Fruit fly (Drosophila melanogaster) whole organism, embryonic: ENCODE measurements around the gene Kdm3.

Experiments used
- B-H1 ChIP-seq: fragments of 200-800 bp; sonication (Bioruptor generic); IDR thresholded peaks from 3 replicates; pipeline ENCODE4 v1.3.6; 2022; ENCODE audit warnings: missing biosample characterization, missing genetic modification characterization
- CG10209 ChIP-seq: fragments of 200-800 bp; sonication (Bioruptor generic); optimal IDR thresholded peaks from 3 replicates; lab custom pipeline; 2017; ENCODE audit warnings: missing biosample characterization, mild to moderate bottlenecking, missing genetic modification characterization, missing genetic modification reagents
- CG1024 ChIP-seq: fragments of 200-800 bp; sonication (Bioruptor generic); IDR thresholded peaks from 2 replicates; pipeline ENCODE4 v1.3.6; 2022; ENCODE audit warnings: missing biosample characterization, missing genetic modification characterization
- CG12659 ChIP-seq: fragments of 200-800 bp; sonication (Bioruptor generic); optimal IDR thresholded peaks from 3 replicates; lab custom pipeline; 2017; ENCODE audit warnings: mild to moderate bottlenecking, missing biosample characterization, missing genetic modification reagents, missing genetic modification characterization
- CG13894 ChIP-seq: fragments of 200-800 bp; sonication (Bioruptor generic); optimal IDR thresholded peaks from 3 replicates; lab custom pipeline; 2018; ENCODE audit warnings: missing biosample characterization, mild to moderate bottlenecking, missing genetic modification characterization, moderate library complexity
- CG14441 ChIP-seq: fragments of 200-800 bp; sonication (Bioruptor generic); IDR thresholded peaks from 2 replicates; pipeline ENCODE4 v1.3.6; 2022; ENCODE audit warnings: missing biosample characterization, missing genetic modification characterization
- CG14710 ChIP-seq: fragments of 200-800 bp; sonication (Bioruptor generic); optimal IDR thresholded peaks from 3 replicates; lab custom pipeline; 2019; ENCODE audit warnings: missing biosample characterization, mild to moderate bottlenecking, missing genetic modification characterization, moderate library complexity
- CG15073 ChIP-seq: fragments of 200-800 bp; sonication (Bioruptor generic); optimal IDR thresholded peaks from 2 replicates; lab custom pipeline; 2016; ENCODE audit warnings: missing biosample characterization, missing genetic modification characterization
- CG15479 ChIP-seq: fragments of 200-800 bp; sonication (Bioruptor generic); optimal IDR thresholded peaks from 3 replicates; lab custom pipeline; 2019; ENCODE audit warnings: missing biosample characterization, mild to moderate bottlenecking, missing genetic modification characterization, moderate library complexity
- CG15601 ChIP-seq: fragments of 200-800 bp; sonication (Bioruptor generic); optimal IDR thresholded peaks from 3 replicates; lab custom pipeline; 2019; ENCODE audit warnings: missing biosample characterization, mild to moderate bottlenecking, missing genetic modification characterization, moderate library complexity
- CG2678 ChIP-seq: fragments of 200-800 bp; sonication (Bioruptor generic); optimal IDR thresholded peaks from 3 replicates; lab custom pipeline; 2019; ENCODE audit warnings: missing biosample characterization, mild to moderate bottlenecking, missing genetic modification characterization, moderate library complexity
- CG30020 ChIP-seq: fragments of 200-800 bp; optimal IDR thresholded peaks from 2 replicates; lab custom pipeline; 2019; ENCODE audit warnings: missing biosample characterization, mild to moderate bottlenecking, missing genetic modification characterization, moderate library complexity
- CG8924 ChIP-seq: fragments of 200-800 bp; optimal IDR thresholded peaks from 3 replicates; lab custom pipeline; 2019; ENCODE audit warnings: missing biosample characterization, mild to moderate bottlenecking, missing genetic modification characterization, moderate library complexity
- Dip3 ChIP-seq: fragments of 200-800 bp; sonication (Bioruptor generic); optimal IDR thresholded peaks from 3 replicates; lab custom pipeline; 2016; ENCODE audit warnings: missing biosample characterization, missing genetic modification characterization
- HLH3B ChIP-seq: fragments of 200-800 bp; sonication (Bioruptor generic); IDR thresholded peaks from 2 replicates; pipeline ENCODE4 v1.3.6; 2022; ENCODE audit warnings: missing biosample characterization, missing genetic modification characterization
- HLH4C ChIP-seq: fragments of 200-800 bp; sonication (Bioruptor generic); IDR thresholded peaks from 3 replicates; pipeline ENCODE4 v1.3.6; 2022; ENCODE audit warnings: missing biosample characterization, missing genetic modification characterization; ENCODE audit not compliant: partially characterized antibody
- HLHmδ ChIP-seq: fragments of 200-800 bp; sonication (Bioruptor generic); optimal IDR thresholded peaks from 2 replicates; lab custom pipeline; 2018; ENCODE audit warnings: missing biosample characterization, mild to moderate bottlenecking, missing genetic modification characterization, moderate library complexity
- HmgZ ChIP-seq: fragments of 200-800 bp; sonication (Bioruptor generic); optimal IDR thresholded peaks from 2 replicates; lab custom pipeline; 2018; ENCODE audit warnings: missing biosample characterization, mild to moderate bottlenecking, missing genetic modification characterization
- Hr78 ChIP-seq, 2 experiments: fragments of 200-800 bp in 1 of 2; fragments of >200 bp in 1 of 2; sonication (Bioruptor generic) in 1 of 2; optimal IDR thresholded peaks; 2 replicates each; lab custom pipeline; 2017 to 2019; ENCODE audit warnings: missing biosample characterization in 2 of 2, missing genetic modification characterization in 2 of 2, mild to moderate bottlenecking in 1 of 2, moderate library complexity in 1 of 2
- MBD-R2 ChIP-seq: fragments of 200-800 bp; sonication (Bioruptor generic); IDR thresholded peaks from 2 replicates; pipeline ENCODE4 v1.3.6; 2022; ENCODE audit warnings: missing biosample characterization, missing genetic modification characterization
- Opbp ChIP-seq: fragments of 200-800 bp; sonication (Bioruptor generic); IDR thresholded peaks from 3 replicates; pipeline ENCODE4 v1.3.6; 2022; ENCODE audit warnings: missing biosample characterization, missing genetic modification characterization; ENCODE audit not compliant: partially characterized antibody
- Side ChIP-seq: fragments of 200-800 bp; sonication (Bioruptor generic); optimal IDR thresholded peaks from 2 replicates; lab custom pipeline; 2016; ENCODE audit warnings: missing biosample characterization, missing genetic modification characterization
- Sry-β ChIP-seq: fragments of 200-800 bp; sonication (Bioruptor generic); optimal IDR thresholded peaks from 2 replicates; lab custom pipeline; 2018; ENCODE audit warnings: missing biosample characterization, mild to moderate bottlenecking, missing genetic modification characterization, moderate library complexity
- Taf1 ChIP-seq: fragments of 200-800 bp; sonication (Bioruptor generic); IDR thresholded peaks from 2 replicates; pipeline ENCODE4 v1.3.6; 2022; ENCODE audit warnings: missing biosample characterization, missing genetic modification characterization
- Trl ChIP-seq, 3 experiments: fragments of >200 bp in 2 of 3; fragments of 200-800 bp in 1 of 3; sonication (Bioruptor generic) in 1 of 3; optimal IDR thresholded peaks; 2 replicates in 1 of 3; 3 replicates in 2 of 3; lab custom pipeline; 2016 to 2017; ENCODE audit warnings: missing biosample characterization in 1 of 3, missing genetic modification characterization in 1 of 3
- cas ChIP-seq: fragments of 200-800 bp; sonication (Bioruptor generic); IDR thresholded peaks from 2 replicates; pipeline ENCODE4 v1.3.6; 2022; ENCODE audit warnings: missing biosample characterization, missing genetic modification characterization
- chif ChIP-seq, 2 experiments: fragments of 200-800 bp; sonication (Bioruptor generic); optimal IDR thresholded peaks; 3 replicates each; lab custom pipeline; 2016; ENCODE audit warnings: missing biosample characterization in 2 of 2, missing genetic modification characterization in 2 of 2
- chinmo ChIP-seq: fragments of 200-800 bp; sonication (Bioruptor generic); IDR thresholded peaks from 4 replicates; pipeline ENCODE4 v1.3.6; 2022; ENCODE audit warnings: missing biosample characterization, missing genetic modification characterization; ENCODE audit not compliant: partially characterized antibody
- en ChIP-seq: fragments of 200-800 bp; sonication (Bioruptor generic); optimal IDR thresholded peaks from 2 replicates; lab custom pipeline; 2016; ENCODE audit warnings: missing biosample characterization, missing genetic modification characterization
- fu2 ChIP-seq: fragments of 200-800 bp; sonication (Bioruptor generic); optimal IDR thresholded peaks from 2 replicates; lab custom pipeline; 2016; ENCODE audit warnings: missing biosample characterization, missing genetic modification characterization
- lab ChIP-seq: fragments of 200-800 bp; sonication (Bioruptor generic); optimal IDR thresholded peaks from 3 replicates; lab custom pipeline; 2017; ENCODE audit warnings: missing biosample characterization, missing genetic modification characterization, mild to moderate bottlenecking, moderate library complexity, missing genetic modification reagents
- ro ChIP-seq: fragments of 200-800 bp; sonication (Bioruptor generic); IDR thresholded peaks from 2 replicates; pipeline ENCODE4 v1.3.6; 2022; ENCODE audit warnings: missing biosample characterization, missing genetic modification characterization
- row ChIP-seq: fragments of 200-800 bp; sonication (Bioruptor generic); IDR thresholded peaks from 3 replicates; pipeline ENCODE4 v1.3.6; 2022; ENCODE audit warnings: missing biosample characterization, missing genetic modification characterization
- slbo ChIP-seq: fragments of 200-800 bp; sonication (Bioruptor generic); IDR thresholded peaks from 2 replicates; pipeline ENCODE4 v1.3.6; 2022; ENCODE audit warnings: missing biosample characterization, missing genetic modification characterization
- ttk ChIP-seq: fragments of 200-800 bp; sonication (Bioruptor generic); IDR thresholded peaks from 2 replicates; pipeline ENCODE4 v2.1.2; 2022; ENCODE audit warnings: missing biosample characterization, missing genetic modification characterization
- vnd ChIP-seq: fragments of 200-800 bp; sonication (Bioruptor generic); IDR thresholded peaks from 3 replicates; pipeline ENCODE4 v1.3.6; 2022; ENCODE audit warnings: missing biosample characterization, missing genetic modification characterization; ENCODE audit not compliant: partially characterized antibody

Gene Kdm3

DNA sequence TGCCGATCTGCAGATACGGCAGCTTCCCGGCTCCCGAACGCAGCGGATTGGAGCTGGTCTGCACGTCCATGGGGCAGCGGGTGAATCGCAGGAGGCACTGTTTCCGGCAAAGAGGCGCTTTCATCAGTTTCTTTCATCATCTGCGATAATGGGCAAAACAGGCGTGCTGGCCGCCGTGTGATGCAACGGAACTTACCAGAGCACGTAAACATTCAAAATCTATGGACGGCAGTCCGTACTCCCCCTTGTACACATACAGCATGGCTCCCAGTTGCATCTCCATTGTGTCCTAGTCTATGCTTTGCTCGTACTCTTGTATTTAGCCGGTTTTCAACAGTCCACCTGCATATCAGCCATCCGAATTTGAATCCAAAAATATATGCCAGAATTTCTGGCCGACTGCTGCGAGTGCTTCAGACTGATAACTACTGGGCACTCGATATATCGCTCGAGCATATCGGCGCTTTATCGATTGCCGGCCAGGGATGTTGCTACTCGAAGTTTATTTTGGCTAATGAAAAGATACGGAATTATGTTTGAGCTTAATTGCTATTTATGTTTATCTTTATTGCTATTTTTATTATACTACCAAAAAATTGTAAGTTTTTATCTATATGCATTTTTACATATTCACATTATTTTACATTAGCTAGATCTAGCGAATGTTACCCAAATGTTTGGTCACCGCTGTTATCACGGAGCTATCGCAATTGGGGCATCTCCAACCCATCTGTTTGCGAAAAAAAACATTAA, 47.6 kb downstream of the Kdm3 start, which contains the start of the genes CG9393 and Vps45 (continued):
- TF ChIP-seq CG10209 (GFP tag; lab: Kevin White, UChicago): peak; percentile 24
- TF ChIP-seq Trl (optimal IDR thresholded peaks at IDR 0.05; lab: Kevin White, UChicago): no peak
- peak; percentile 64 for TF ChIP-seq Trl (GFP tag; optimal IDR thresholded peaks at IDR 0.05; lab: Kevin White, UChicago)
- peak; percentile 71 for TF ChIP-seq Dip3 (GFP tag; lab: Kevin White, UChicago)
- TF ChIP-seq ttk: 0 out of 2 replicates have a peak, but pooled peaks have one; percentile 7
- peak; percentile 78 for TF ChIP-seq CG12659 (GFP tag; lab: Kevin White, UChicago)
- peak; percentile 64 for TF ChIP-seq CG15601 (tag; lab: Kevin White, UChicago)
- peak; percentile 89; the same call in 3 of the 4 replicates for TF ChIP-seq chinmo (GFP tag; lab: Robert Waterston, UW)
- TF ChIP-seq CG1024 (GFP tag; lab: Robert Waterston, UW): no peak
- TF ChIP-seq CG15479 (GFP tag; lab: Kevin White, UChicago): no peak
- 0 out of 3 replicates have a peak, but pooled peaks have one; percentile 14 for TF ChIP-seq B-H1 (GFP tag; lab: Robert Waterston, UW)
- peak; percentile 68 for TF ChIP-seq CG30020
- TF ChIP-seq HmgZ (tag; lab: Kevin White, UChicago): peak; percentile 75
- TF ChIP-seq CG8924 (tag; lab: Kevin White, UChicago): peak; percentile 68
- peak; percentile 23 for TF ChIP-seq Side
- no peak for TF ChIP-seq CG15073
- TF ChIP-seq vnd (GFP tag; lab: Robert Waterston, UW): peak; percentile 95

DNA sequence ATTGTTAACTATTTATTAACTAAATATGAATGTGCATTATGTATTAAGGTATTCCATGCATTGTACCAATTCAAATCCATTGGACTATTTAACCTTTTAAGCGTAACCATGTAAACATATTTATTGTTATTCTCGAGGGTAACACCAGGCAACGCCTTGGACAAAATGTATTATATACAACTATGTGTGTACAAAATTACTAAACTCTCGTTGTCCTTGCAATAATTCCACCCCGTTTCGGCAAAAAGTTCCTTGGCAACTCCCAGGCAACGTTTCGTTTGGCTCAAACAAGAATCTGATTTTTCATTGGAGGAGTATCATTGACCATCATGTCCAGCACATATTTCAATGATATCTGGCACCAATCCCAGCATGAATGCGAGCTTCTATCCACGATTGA, 50.1 kb downstream of the Kdm3 start, which contains the start of gene CG16789:
TSS of gene CG16789 (plus strand) at position 301 of the 400 bp plus-strand sequence.
- TF ChIP-seq slbo (GFP tag; lab: Robert Waterston, UW): no peak
- TF ChIP-seq en (GFP tag; lab: Kevin White, UChicago): no peak
- no peak for TF ChIP-seq HLH3B
- TF ChIP-seq Hr78 (GFP tag; optimal IDR thresholded peaks at IDR 0.05; lab: Kevin White, UChicago): no peak
- TF ChIP-seq CG8924 (tag; lab: Kevin White, UChicago): no peak
- no peak for TF ChIP-seq cas
- TF ChIP-seq fu2: no peak
- no peak for TF ChIP-seq Taf1 (GFP tag; lab: Robert Waterston, UW)
- TF ChIP-seq lab (GFP tag; lab: Kevin White, UChicago): no peak
- TF ChIP-seq Opbp: no peak
- no peak for TF ChIP-seq HLHmδ (GFP tag; lab: Kevin White, UChicago)
- no peak for TF ChIP-seq HLH4C (GFP tag; lab: Robert Waterston, UW)
- no peak for TF ChIP-seq CG13894 (tag; lab: Kevin White, UChicago)
- no peak for TF ChIP-seq CG14710 (tag; lab: Kevin White, UChicago)
- no peak for TF ChIP-seq ro (GFP tag; lab: Robert Waterston, UW)

DNA sequence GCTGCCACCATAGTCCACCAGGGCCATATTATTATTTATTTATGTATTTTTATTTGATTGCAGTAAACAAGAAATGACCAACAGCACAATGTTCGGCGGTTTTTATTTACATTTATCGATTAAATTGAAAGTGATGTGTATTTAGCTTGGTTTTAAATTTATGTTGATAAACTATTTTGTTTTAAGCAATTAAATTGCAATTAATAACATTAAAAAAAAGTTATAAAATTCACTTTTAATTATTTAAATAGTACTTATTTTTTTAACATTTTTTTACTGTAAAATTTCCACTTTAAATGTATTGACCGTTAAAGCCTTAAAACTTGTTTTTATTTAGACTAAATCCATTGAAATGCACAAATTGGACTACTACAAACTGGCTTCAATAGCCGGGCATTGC, 54.3 kb downstream of the Kdm3 start, which contains the start of gene CG16790:
TSS of gene CG16790 (minus strand) at position 101 of the 400 bp plus-strand sequence.
- TF ChIP-seq chif (GFP tag; optimal IDR thresholded peaks at IDR 0.05; lab: Kevin White, UChicago) (no peak), Sry-β (GFP tag; lab: Kevin White, UChicago) (peak; percentile 54), CG14441 (GFP tag; lab: Robert Waterston, UW) (no peak), MBD-R2 (GFP tag; lab: Robert Waterston, UW) (0 out of 2 replicates have a peak, but pooled peaks have one; percentile 42), row (GFP tag; lab: Robert Waterston, UW) (peak; percentile 13; the same call in 1 of the 3 replicates), CG30020 (no peak), CG2678 (tag; lab: Kevin White, UChicago) (no peak)
